Worm (Caenorhabditis elegans) whole organism, L2 larva: Measurements from ENCODE around the gene T21C9.13.

Experiments used
- lin-13 ChIP-seq: fragments of 150-350 bp; optimal IDR thresholded peaks from 2 replicates; lab custom pipeline; 2014; ENCODE audit warnings: missing biosample characterization, missing genetic modification reagents, missing genetic modification characterization
- nhr-12 ChIP-seq: fragments of 150-350 bp; optimal IDR thresholded peaks from 2 replicates; lab custom pipeline; 2014; ENCODE audit warnings: missing biosample characterization, missing genetic modification characterization

- no peak for TF ChIP-seq lin-13 (GFP tag; lab: Kevin White, UChicago)
- no peak for TF ChIP-seq nhr-12 (tag; lab: Kevin White, UChicago)
These were observed 51.1 kb downstream of the T21C9.13 start, which contains the start of gene aqp-6 for ce11 chrV:10648146-10648545.
